Fruit fly (Drosophila melanogaster): Measurements from ENCODE around the gene fan.

dm6 chr3L:8086218-8086617 lies 22.7 kb upstream of the fan start:
- no peak for TF ChIP-seq ttk (optimal IDR thresholded peaks at IDR 0.05)
- no peak for TF ChIP-seq h (optimal IDR thresholded peaks at IDR 0.05)
- TF ChIP-seq insv (optimal IDR thresholded peaks at IDR 0.05), result no peak
- TF ChIP-seq Myc (optimal IDR thresholded peaks at IDR 0.05), result no peak
- TF ChIP-seq psq (optimal IDR thresholded peaks at IDR 0.05), result no peak
